Worm (Caenorhabditis elegans) whole organism, L4 larva: ENCODE results near the gene Y38A10A.2.

Source experiments
- ceh-44 ChIP-seq: fragments of 200-800 bp; sonication (Bioruptor generic); IDR thresholded peaks from 2 replicates; pipeline ENCODE4 v1.3.6; 2022; ENCODE audit warnings: missing genetic modification reagents, missing genetic modification characterization, missing compliant biosample characterization
- unc-130 ChIP-seq: sonication (generic microtip); optimal IDR thresholded peaks from 2 replicates; lab custom pipeline; 2016; ENCODE audit warnings: missing genetic modification reagents, missing genetic modification characterization, missing compliant biosample characterization

ce11 chrV:6096559-6097155 lies 33.4 kb upstream of the Y38A10A.2 start, which contains the start of gene smut-1:
- TF ChIP-seq ceh-44: no peak
- TF ChIP-seq unc-130 (GFP tag; lab: Kevin White, UChicago): no peak
